Worm (Caenorhabditis elegans) whole organism, early embryonic: ENCODE data around the gene Y37D8A.8.

Experiments
- F13C5.2 ChIP-seq: sonication (generic microtip); optimal IDR thresholded peaks from 2 replicates; lab custom pipeline; 2017; ENCODE audit warnings: mild to moderate bottlenecking, missing genetic modification characterization, inconsistent platforms, missing compliant biosample characterization
- ama-1 ChIP-seq: fragments of 150-350 bp; optimal IDR thresholded peaks from 2 replicates; lab custom pipeline; 2014
- ets-7 ChIP-seq: sonication (generic microtip); optimal IDR thresholded peaks from 2 replicates; lab custom pipeline; 2016; ENCODE audit warnings: missing genotype, missing genetic modification characterization, missing compliant biosample characterization
- flt-1 ChIP-seq: fragments of 200-800 bp; sonication (Bioruptor generic); IDR thresholded peaks from 2 replicates; pipeline ENCODE4 v1.3.6; 2022; ENCODE audit warnings: missing genetic modification characterization, missing compliant biosample characterization
- scrt-1 ChIP-seq: fragments of 200-800 bp; sonication (Bioruptor generic); IDR thresholded peaks from 2 replicates; pipeline ENCODE4 v1.3.6; 2022; ENCODE audit warnings: missing genetic modification characterization, missing compliant biosample characterization
- sea-1 ChIP-seq: fragments of 200-800 bp; sonication (Bioruptor generic); conservative IDR thresholded peaks from 2 replicates; pipeline ENCODE4 v1.3.6; 2022; ENCODE audit warnings: missing genetic modification characterization, missing compliant biosample characterization
- tra-4 ChIP-seq: sonication (generic microtip); optimal IDR thresholded peaks from 2 replicates; lab custom pipeline; 2017; ENCODE audit warnings: missing genetic modification characterization, missing compliant biosample characterization

DNA sequence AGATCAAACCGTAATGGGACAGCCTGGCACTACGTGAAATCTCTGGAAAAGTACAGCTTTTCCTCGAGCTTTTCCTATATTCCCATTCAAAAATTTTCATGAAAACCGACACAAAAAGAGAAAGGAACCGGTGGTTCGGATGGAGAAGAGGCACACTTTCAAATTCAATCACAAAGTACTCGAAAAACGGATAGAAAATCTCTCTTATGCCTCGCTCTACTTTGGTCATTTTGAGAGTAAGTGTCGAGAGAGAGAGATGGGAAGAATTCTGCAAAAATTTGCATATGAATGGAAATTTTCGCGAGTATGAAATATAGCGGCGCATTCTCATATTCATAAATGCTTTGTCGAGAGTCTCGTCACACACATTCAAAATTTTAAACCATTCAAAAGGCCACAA is 28.0 kb downstream of the Y37D8A.8 start:
- TF ChIP-seq sea-1 (GFP tag; lab: Robert Waterston, UW) (no peak), F13C5.2 (no peak), flt-1 (GFP tag; lab: Robert Waterston, UW) (no peak), ama-1 (lab: Kevin White, UChicago) (no peak), scrt-1 (GFP tag; lab: Robert Waterston, UW) (no peak), tra-4 (tag; lab: Kevin White, UChicago) (no peak), ets-7 (tag; lab: Kevin White, UChicago) (no peak)
